Fruit fly (Drosophila melanogaster) whole organism, embryonic: ENCODE data around the gene vih.

ENCODE experiments used
- CG16863 ChIP-seq: fragments of 200-800 bp; sonication (Bioruptor generic); optimal IDR thresholded peaks from 3 replicates; lab custom pipeline; 2016; ENCODE audit warnings: missing biosample characterization, missing genetic modification characterization
- CG30431 ChIP-seq: fragments of 200-800 bp; sonication (Bioruptor generic); optimal IDR thresholded peaks from 2 replicates; lab custom pipeline; 2017; ENCODE audit warnings: missing biosample characterization, missing genetic modification characterization
- CkIIα-i1 ChIP-seq: fragments of 200-800 bp; sonication (Bioruptor generic); IDR thresholded peaks from 2 replicates; pipeline ENCODE4 v1.3.6; 2022; ENCODE audit warnings: missing biosample characterization, missing genetic modification characterization
- ERR ChIP-seq: fragments of 200-800 bp; sonication (Bioruptor generic); optimal IDR thresholded peaks from 2 replicates; lab custom pipeline; 2016; ENCODE audit warnings: missing biosample characterization, missing genetic modification characterization
- Elba2 ChIP-seq: fragments of 200-800 bp; sonication (Bioruptor generic); optimal IDR thresholded peaks from 3 replicates; lab custom pipeline; 2016; ENCODE audit warnings: missing biosample characterization, missing genetic modification characterization
- Nf-YC ChIP-seq: fragments of 200-800 bp; optimal IDR thresholded peaks from 3 replicates; lab custom pipeline; 2019; ENCODE audit warnings: missing biosample characterization, mild to moderate bottlenecking, missing genetic modification characterization, moderate library complexity
- Taf1 ChIP-seq: fragments of 200-800 bp; sonication (Bioruptor generic); IDR thresholded peaks from 2 replicates; pipeline ENCODE4 v1.3.6; 2022; ENCODE audit warnings: missing biosample characterization, missing genetic modification characterization
- Trl ChIP-seq, 3 experiments: fragments of >200 bp in 2 of 3; fragments of 200-800 bp in 1 of 3; sonication (Bioruptor generic) in 1 of 3; optimal IDR thresholded peaks; 2 replicates in 1 of 3; 3 replicates in 2 of 3; lab custom pipeline; 2016 to 2017; ENCODE audit warnings: missing biosample characterization in 1 of 3, missing genetic modification characterization in 1 of 3
- cato ChIP-seq: fragments of 200-800 bp; sonication (Bioruptor generic); optimal IDR thresholded peaks from 2 replicates; lab custom pipeline; 2016; ENCODE audit warnings: missing biosample characterization, missing genetic modification characterization, borderline replicate concordance
- chinmo ChIP-seq: fragments of 200-800 bp; sonication (Bioruptor generic); IDR thresholded peaks from 4 replicates; pipeline ENCODE4 v1.3.6; 2022; ENCODE audit warnings: missing biosample characterization, missing genetic modification characterization; ENCODE audit not compliant: partially characterized antibody
- kay ChIP-seq: fragments of 200-800 bp; sonication (Bioruptor generic); optimal IDR thresholded peaks from 2 replicates; lab custom pipeline; 2016; ENCODE audit warnings: missing biosample characterization, missing genetic modification characterization
- repo ChIP-seq: fragments of 200-800 bp; sonication (Bioruptor generic); optimal IDR thresholded peaks from 2 replicates; lab custom pipeline; 2016; ENCODE audit warnings: missing biosample characterization, missing genetic modification characterization

- no peak for TF ChIP-seq Nf-YC (tag; lab: Kevin White, UChicago)
- TF ChIP-seq Taf1 = no peak
- TF ChIP-seq Trl (optimal IDR thresholded peaks at IDR 0.05; lab: Kevin White, UChicago) = no peak
- TF ChIP-seq Trl (GFP tag; optimal IDR thresholded peaks at IDR 0.05; lab: Kevin White, UChicago) = no peak
- no peak for TF ChIP-seq ERR (GFP tag; lab: Kevin White, UChicago)
- TF ChIP-seq chinmo (GFP tag; lab: Robert Waterston, UW) = no peak
- no peak for TF ChIP-seq CG30431 (GFP tag; lab: Kevin White, UChicago)
- TF ChIP-seq kay = no peak
- TF ChIP-seq CG16863 (GFP tag; lab: Kevin White, UChicago) = no peak
- TF ChIP-seq cato (GFP tag; lab: Kevin White, UChicago) = no peak
- no peak for TF ChIP-seq repo (GFP tag; lab: Kevin White, UChicago)
- no peak for TF ChIP-seq CkIIα-i1 (GFP tag; lab: Robert Waterston, UW)
- no peak for TF ChIP-seq Elba2 (GFP tag; lab: Kevin White, UChicago)
Measured at dm6 chr3L:12478229-12478628, 25.9 kb upstream of the vih start.
